Worm (Caenorhabditis elegans) whole organism, mixed stage, embryonic: Measurements from ENCODE around the gene clec-167.

Source experiments
- cnd-1 ChIP-seq: fragments of 200-800 bp; sonication (Bioruptor generic); optimal IDR thresholded peaks from 2 replicates; lab custom pipeline; 2018; ENCODE audit warnings: mild to moderate bottlenecking, missing genetic modification characterization, missing compliant biosample characterization
- drap-1 ChIP-seq: fragments of 200-800 bp; sonication (Bioruptor generic); optimal IDR thresholded peaks from 3 replicates; lab custom pipeline; 2018; ENCODE audit warnings: mild to moderate bottlenecking, missing genetic modification characterization, missing compliant biosample characterization
- lin-13 ChIP-seq: fragments of 150-350 bp; optimal IDR thresholded peaks from 2 replicates; lab custom pipeline; 2014; ENCODE audit warnings: missing biosample characterization, missing genetic modification characterization
- nhr-28 ChIP-seq: fragments of 150-350 bp; optimal IDR thresholded peaks from 2 replicates; lab custom pipeline; 2014; ENCODE audit warnings: missing biosample characterization, missing genetic modification characterization
- snpc-4 ChIP-seq: fragments of 150-350 bp; optimal IDR thresholded peaks from 2 replicates; lab custom pipeline; 2014; ENCODE audit warnings: missing biosample characterization, missing genetic modification characterization
- unc-39 ChIP-seq: fragments of 150-350 bp; optimal IDR thresholded peaks from 2 replicates; lab custom pipeline; 2014; ENCODE audit warnings: missing biosample characterization, missing genetic modification characterization

ce11 chrIV:1225596-1226232 is 29.8 kb downstream of the clec-167 start, which contains the start of gene W09G12.8:
- TF ChIP-seq lin-13 (tag; lab: Kevin White, UChicago) (no peak), unc-39 (tag; lab: Kevin White, UChicago) (no peak), nhr-28 (tag; lab: Kevin White, UChicago) (no peak), drap-1 (GFP tag; lab: Kevin White, UChicago) (no peak), cnd-1 (tag; lab: Kevin White, UChicago) (no peak), snpc-4 (no peak)
